Fruit fly (Drosophila melanogaster) Kc167 (cell line): ENCODE data around the gene BG642167.

Source experiments
- Myc ChIP-seq: fragments of >200 bp; optimal IDR thresholded peaks from 2 replicates; lab custom pipeline; 2017; ENCODE audit warnings: missing external identifiers
- Sin3A ChIP-seq: fragments of >200 bp; optimal IDR thresholded peaks from 2 replicates; lab custom pipeline; 2018; ENCODE audit warnings: missing external identifiers

- TF ChIP-seq Sin3A (no peak), Myc (lab: Kevin White, UChicago) (no peak)
Measured at dm6 chr3R:25760190-25760589, 46.1 kb upstream of the BG642167 start.
